Worm (Caenorhabditis elegans) whole organism, L3 larva: Measurements from ENCODE around the gene cdh-10.

Source experiments
- lin-15B ChIP-seq: fragments of 150-350 bp; optimal IDR thresholded peaks from 2 replicates; lab custom pipeline; 2014; ENCODE audit warnings: missing biosample characterization, missing genetic modification characterization
- nfya-1 ChIP-seq: sonication (generic microtip); optimal IDR thresholded peaks from 2 replicates; lab custom pipeline; 2017; ENCODE audit warnings: missing genetic modification characterization, mild to moderate bottlenecking, missing compliant biosample characterization, antibody characterized with exemption, moderate library complexity; ENCODE audit not compliant: insufficient read depth
- pha-4 ChIP-seq: fragments of 150-350 bp; optimal IDR thresholded peaks from 2 replicates; lab custom pipeline; 2014; ENCODE audit warnings: missing biosample characterization, missing genetic modification reagents, missing genetic modification characterization
- ztf-11 ChIP-seq: fragments of 150-350 bp; optimal IDR thresholded peaks from 2 replicates; lab custom pipeline; 2014; ENCODE audit warnings: missing biosample characterization, missing genetic modification characterization

Gene cdh-10

DNA sequence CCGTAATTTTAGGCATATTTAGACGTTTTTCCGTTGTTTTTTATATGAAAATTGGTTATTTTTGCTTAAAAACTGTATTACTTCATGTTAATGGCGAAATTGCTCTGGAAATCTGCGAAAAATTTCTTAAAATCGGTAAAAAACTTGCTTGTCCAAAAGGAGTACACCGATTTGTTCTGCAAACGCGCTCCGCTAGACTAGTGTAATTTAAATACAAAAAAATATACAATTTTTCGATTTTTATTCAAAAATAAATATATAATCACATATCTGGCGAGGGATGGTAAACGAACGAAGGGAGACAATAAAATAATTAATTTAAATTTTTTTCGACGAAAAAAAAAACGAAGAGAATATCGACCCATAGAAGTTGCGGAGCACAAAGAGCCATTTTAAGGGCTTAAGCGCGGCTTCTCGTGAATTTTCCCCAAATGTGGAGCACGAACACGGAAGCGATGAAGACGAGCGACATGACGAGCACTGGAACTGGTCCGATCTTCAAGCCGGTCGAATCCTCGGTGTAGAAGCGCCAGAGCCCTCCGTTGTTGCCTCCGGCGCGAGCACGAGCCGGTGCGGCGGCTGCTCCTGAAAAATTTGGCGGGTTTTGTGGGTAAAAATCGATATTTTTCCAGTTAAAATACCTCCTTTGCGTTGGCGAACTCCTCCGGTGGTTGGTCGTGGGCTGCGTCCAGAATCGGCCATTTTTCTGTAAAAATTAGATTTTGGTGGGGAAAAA is 75.0 kb downstream of the cdh-10 start, which contains the start of gene sec-61.B:
Gene sec-61.B, minus strand, starts transcription at position 706 of the 736 bp plus-strand sequence.
- TF ChIP-seq ztf-11 (tag; lab: Kevin White, UChicago) (no peak), lin-15B (tag; lab: Kevin White, UChicago) (peak; percentile 24), pha-4 (tag; lab: Kevin White, UChicago) (peak; percentile 20), nfya-1 (tag; lab: Kevin White, UChicago) (peak; percentile 14)
